Worm (Caenorhabditis elegans) whole organism, early embryonic: ENCODE data around the gene ivns-1.

Experiments
- B0310.2 ChIP-seq: sonication (generic microtip); optimal IDR thresholded peaks from 2 replicates; lab custom pipeline; 2016; ENCODE audit warnings: mild to moderate bottlenecking, missing genetic modification characterization, missing compliant biosample characterization
- aly-1 ChIP-seq: sonication (generic microtip); optimal IDR thresholded peaks from 2 replicates; lab custom pipeline; 2016; ENCODE audit warnings: missing genetic modification characterization, missing compliant biosample characterization
- ama-1 ChIP-seq: fragments of 150-350 bp; optimal IDR thresholded peaks from 2 replicates; lab custom pipeline; 2014
- ceh-13 ChIP-seq: fragments of 200-800 bp; sonication (Bioruptor generic); optimal IDR thresholded peaks from 2 replicates; lab custom pipeline; 2018; ENCODE audit warnings: mild to moderate bottlenecking, missing genetic modification characterization, missing compliant biosample characterization
- ceh-36 ChIP-seq: sonication (generic microtip); optimal IDR thresholded peaks from 2 replicates; lab custom pipeline; 2016; ENCODE audit warnings: missing genetic modification characterization, inconsistent platforms, missing compliant biosample characterization
- ets-7 ChIP-seq: sonication (generic microtip); optimal IDR thresholded peaks from 2 replicates; lab custom pipeline; 2016; ENCODE audit warnings: missing genotype, missing genetic modification characterization, missing compliant biosample characterization
- flt-1 ChIP-seq: fragments of 200-800 bp; sonication (Bioruptor generic); IDR thresholded peaks from 2 replicates; pipeline ENCODE4 v1.3.6; 2022; ENCODE audit warnings: missing genetic modification characterization, missing compliant biosample characterization
- hmbx-1 ChIP-seq: sonication (generic microtip); optimal IDR thresholded peaks from 2 replicates; lab custom pipeline; 2016; ENCODE audit warnings: mild to moderate bottlenecking, missing genetic modification characterization, missing compliant biosample characterization
- hmg-4 ChIP-seq: fragments of 200-800 bp; sonication (Bioruptor generic); optimal IDR thresholded peaks from 2 replicates; lab custom pipeline; 2018; ENCODE audit warnings: mild to moderate bottlenecking, missing genetic modification characterization, missing compliant biosample characterization
- hnd-1 ChIP-seq: sonication (generic microtip); optimal IDR thresholded peaks from 2 replicates; lab custom pipeline; 2016; ENCODE audit warnings: missing genetic modification characterization, missing compliant biosample characterization
- tbx-11 ChIP-seq: fragments of 200-800 bp; sonication (Bioruptor generic); IDR thresholded peaks from 2 replicates; pipeline ENCODE4 v1.3.6; 2022; ENCODE audit warnings: missing genetic modification characterization, missing compliant biosample characterization

- TF ChIP-seq ama-1 (lab: Kevin White, UChicago) (no peak), hmbx-1 (tag; lab: Kevin White, UChicago) (no peak), flt-1 (no peak), ets-7 (tag; lab: Kevin White, UChicago) (no peak), ceh-13 (GFP tag; lab: Kevin White, UChicago) (no peak), aly-1 (tag; lab: Kevin White, UChicago) (no peak), hmg-4 (GFP tag; lab: Kevin White, UChicago) (no peak), ceh-36 (tag; lab: Kevin White, UChicago) (no peak), B0310.2 (no peak), tbx-11 (GFP tag; lab: Robert Waterston, UW) (no peak), hnd-1 (no peak)
These were observed 38.9 kb downstream of the ivns-1 start for ce11 chrX:12595217-12595616.
